Fruit fly (Drosophila melanogaster): ENCODE data around the gene Sf3b6.

DNA sequence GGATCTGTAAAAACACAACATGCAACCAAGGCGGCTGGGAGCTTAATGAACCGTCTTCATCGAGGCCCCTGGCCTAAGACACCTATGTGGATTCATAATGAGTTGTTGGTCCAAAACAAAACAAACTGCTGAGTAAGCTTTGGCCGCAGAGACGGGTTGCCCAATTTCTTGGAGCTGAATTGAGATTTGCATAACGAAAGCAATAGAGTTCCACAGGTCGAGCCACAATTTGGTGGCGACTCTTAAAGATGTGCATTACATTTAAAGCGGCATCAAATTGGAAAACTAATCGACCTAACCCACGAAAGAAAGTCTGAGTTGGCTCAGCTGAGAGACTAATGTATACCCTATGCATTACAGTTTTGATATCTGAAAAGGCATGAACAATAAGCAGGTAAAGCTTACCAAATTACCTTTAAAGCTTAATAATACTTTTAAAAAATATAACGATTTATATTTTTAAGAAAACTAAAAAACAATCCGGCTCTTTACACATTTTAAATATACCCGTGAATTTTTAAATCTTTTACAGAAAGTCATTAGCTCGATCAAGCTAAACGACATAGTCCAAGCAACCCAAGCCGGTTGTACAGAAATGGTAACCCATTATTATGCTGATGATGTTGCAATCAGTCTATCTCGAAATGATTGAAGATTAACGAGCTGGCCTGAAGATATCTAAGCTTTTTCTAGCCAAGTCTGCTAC, 35.5 kb downstream of the Sf3b6 start, which contains the start of gene CG13297:
- TF ChIP-seq CG11617 (GFP tag; optimal IDR thresholded peaks at IDR 0.05), result no peak
- no peak for TF ChIP-seq CG33017 (tag; optimal IDR thresholded peaks at IDR 0.05)
- no peak for TF ChIP-seq Hr96 (GFP tag; optimal IDR thresholded peaks at IDR 0.05)
- TF ChIP-seq Mnt (GFP tag; optimal IDR thresholded peaks at IDR 0.05), result no peak
- no peak for TF ChIP-seq Crg-1 (GFP tag; optimal IDR thresholded peaks at IDR 0.05)
- no peak for TF ChIP-seq CG14711 (tag; optimal IDR thresholded peaks at IDR 0.05)
- no peak for TF ChIP-seq CG1620 (GFP tag; optimal IDR thresholded peaks at IDR 0.05)
- no peak for TF ChIP-seq CG7101 (tag; optimal IDR thresholded peaks at IDR 0.05)
- TF ChIP-seq cnc (optimal IDR thresholded peaks at IDR 0.05), result no peak
